Worm (Caenorhabditis elegans): ENCODE data around the gene F09E5.3.

ce11 chrII:5337495-5337840, 36.3 kb upstream of the F09E5.3 start:
- TF ChIP-seq pqm-1 (tag; optimal IDR thresholded peaks at IDR 0.05), result no peak
- TF ChIP-seq mef-2 (tag; optimal IDR thresholded peaks at IDR 0.05), result no peak
- no peak for TF ChIP-seq elt-3 (tag; optimal IDR thresholded peaks at IDR 0.05)
- TF ChIP-seq nhr-237 (tag; optimal IDR thresholded peaks at IDR 0.05), result no peak
- no peak for TF ChIP-seq irx-1 (tag; optimal IDR thresholded peaks at IDR 0.05)
- TF ChIP-seq ama-1 (optimal IDR thresholded peaks at IDR 0.05), result no peak
- no peak for TF ChIP-seq nhr-90 (tag; optimal IDR thresholded peaks at IDR 0.05; ENCODE audit: poor library complexity)
